Fruit fly (Drosophila melanogaster): Measurements from ENCODE around the gene CG3588.

Gene CG3588

DNA sequence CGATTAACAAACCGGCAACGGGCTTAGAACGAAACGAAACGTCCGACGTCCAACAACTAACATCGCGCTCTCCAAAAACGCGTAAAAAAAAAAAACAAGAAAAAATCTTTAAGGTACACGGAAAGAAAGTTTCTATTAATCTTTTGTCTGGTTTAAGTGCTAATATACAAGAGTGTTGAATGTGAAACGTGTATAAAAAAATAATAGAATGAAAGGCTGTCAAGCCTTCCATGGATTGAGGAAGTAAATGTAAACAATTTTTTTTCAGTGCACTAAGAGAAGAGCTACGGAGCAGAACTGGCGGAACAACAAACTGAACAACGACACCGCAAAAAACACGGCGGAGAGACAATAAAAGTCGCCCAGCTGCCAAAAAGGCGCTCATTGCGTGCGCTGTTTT lies at the start of gene CG3588 (continued):
- TF ChIP-seq CG6791 (GFP tag; IDR thresholded peaks at IDR 0.05; ENCODE audit: partially characterized antibody) (no peak), CG10654 (GFP tag; optimal IDR thresholded peaks at IDR 0.05) (peak; percentile 59), CG3065 (GFP tag; optimal IDR thresholded peaks at IDR 0.05) (no peak), zen2 (GFP tag; IDR thresholded peaks at IDR 0.05; ENCODE audit: partially characterized antibody) (no peak), corto (GFP tag; optimal IDR thresholded peaks at IDR 0.05) (no peak), Kr (GFP tag; optimal IDR thresholded peaks at IDR 0.05) (no peak), dati (GFP tag; IDR thresholded peaks at IDR 0.05) (0 out of 2 replicates have a peak, but pooled peaks have one; percentile 37), cato (GFP tag; optimal IDR thresholded peaks at IDR 0.05; ENCODE audit: borderline replicate concordance) (no peak), CG8089 (GFP tag; optimal IDR thresholded peaks at IDR 0.05) (peak; percentile 18), H2.0 (GFP tag; IDR thresholded peaks at IDR 0.05) (peak; percentile 81), ranshi (GFP tag; IDR thresholded peaks at IDR 0.05) (peak; percentile 83), E2f2 (GFP tag; IDR thresholded peaks at IDR 0.05) (peak; percentile 51), CG6254 (GFP tag; optimal IDR thresholded peaks at IDR 0.05) (no peak), h (optimal IDR thresholded peaks at IDR 0.05) (no peak), CG10321 (GFP tag; IDR thresholded peaks at IDR 0.05) (no peak), salm (tag; optimal IDR thresholded peaks at IDR 0.05) (peak; percentile 6), Bgb (GFP tag; IDR thresholded peaks at IDR 0.05; ENCODE audit: partially characterized antibody) (no peak), CG6175 (GFP tag; IDR thresholded peaks at IDR 0.05) (0 out of 3 replicates have a peak, but pooled peaks have one; percentile 61), CG1602 (GFP tag; optimal IDR thresholded peaks at IDR 0.05) (peak; percentile 55), CG3163 (GFP tag; optimal IDR thresholded peaks at IDR 0.05) (peak; percentile 44), cwo (GFP tag; optimal IDR thresholded peaks at IDR 0.05) (peak; percentile 57), CG9727 (GFP tag; optimal IDR thresholded peaks at IDR 0.05) (peak; percentile 45), twi (tag; optimal IDR thresholded peaks at IDR 0.05) (no peak), Ptx1 (GFP tag; IDR thresholded peaks at IDR 0.05) (peak; percentile 77), slou (GFP tag; optimal IDR thresholded peaks at IDR 0.05) (peak; percentile 37), CG33557 (GFP tag; optimal IDR thresholded peaks at IDR 0.05) (no peak), CG31441 (GFP tag; IDR thresholded peaks at IDR 0.05) (peak; percentile 56), CG1024 (GFP tag; IDR thresholded peaks at IDR 0.05) (0 out of 2 replicates have a peak, but pooled peaks have one; percentile 33), CG10565 (GFP tag; optimal IDR thresholded peaks at IDR 0.05) (no peak), hth (optimal IDR thresholded peaks at IDR 0.05) (no peak), CG1647 (GFP tag; optimal IDR thresholded peaks at IDR 0.05) (peak; percentile 69), BtbVII (GFP tag; optimal IDR thresholded peaks at IDR 0.05) (peak; percentile 60), emc (GFP tag; optimal IDR thresholded peaks at IDR 0.05) (peak; percentile 57), Ets97D (GFP tag; optimal IDR thresholded peaks at IDR 0.05) (peak; percentile 24), CG30431 (GFP tag; optimal IDR thresholded peaks at IDR 0.05) (peak; percentile 18), al (GFP tag; IDR thresholded peaks at IDR 0.05) (peak; percentile 89), CG14667 (GFP tag; IDR thresholded peaks at IDR 0.05) (peak; percentile 64), HLH4C (GFP tag; IDR thresholded peaks at IDR 0.05; ENCODE audit: partially characterized antibody) (no peak), fd64A (GFP tag; optimal IDR thresholded peaks at IDR 0.05) (no peak), her (GFP tag; optimal IDR thresholded peaks at IDR 0.05) (peak; percentile 85), aop (GFP tag; IDR thresholded peaks at IDR 0.05) (no peak), B-H2 (GFP tag; optimal IDR thresholded peaks at IDR 0.05) (peak; percentile 24), CG1792 (GFP tag; optimal IDR thresholded peaks at IDR 0.05) (peak; percentile 71), CG17829 (tag; optimal IDR thresholded peaks at IDR 0.05) (peak; percentile 28), cas (GFP tag; IDR thresholded peaks at IDR 0.05) (peak; percentile 81), CG3407 (GFP tag; optimal IDR thresholded peaks at IDR 0.05) (no peak), CG14441 (GFP tag; IDR thresholded peaks at IDR 0.05) (peak; percentile 84), phol (tag; optimal IDR thresholded peaks at IDR 0.05) (peak; percentile 51), CG2678 (tag; optimal IDR thresholded peaks at IDR 0.05) (peak; percentile 84), C15 (GFP tag; IDR thresholded peaks at IDR 0.05) (peak; percentile 59; the same call in 2 of the 3 replicates), lov (optimal IDR thresholded peaks at IDR 0.05) (no peak), lov (GFP tag; IDR thresholded peaks at IDR 0.05) (0 out of 3 replicates have a peak, but pooled peaks have one; percentile 14)
